Fruit fly (Drosophila melanogaster): Measurements from ENCODE around the gene ImpE2.

ImpE2 gene

dm6 chr3L:3515280-3516020 lies 3.0 kb upstream of the ImpE2 start, which contains the start of gene Eip63E (continued):
- TF ChIP-seq sd (tag; optimal IDR thresholded peaks at IDR 0.05) (no peak), gsb (GFP tag; IDR thresholded peaks at IDR 0.05) (no peak), CG3281 (GFP tag; optimal IDR thresholded peaks at IDR 0.05) (no peak), bigmax (GFP tag; optimal IDR thresholded peaks at IDR 0.05) (no peak), TFAM (GFP tag; optimal IDR thresholded peaks at IDR 0.05) (no peak), CG16813 (GFP tag; IDR thresholded peaks at IDR 0.05; ENCODE audit: partially characterized antibody) (0 out of 3 replicates have a peak, but pooled peaks have one; percentile 41), Bgb (GFP tag; IDR thresholded peaks at IDR 0.05; ENCODE audit: partially characterized antibody) (peak; percentile 49; the same call in 1 of the 2 replicates), ssp (GFP tag; IDR thresholded peaks at IDR 0.05) (no peak), Abd-B (GFP tag; optimal IDR thresholded peaks at IDR 0.05) (no peak), jing (GFP tag; optimal IDR thresholded peaks at IDR 0.05) (no peak), MTF-1 (GFP tag; optimal IDR thresholded peaks at IDR 0.05; ENCODE audit: borderline replicate concordance) (peak; percentile 10), wor (GFP tag; IDR thresholded peaks at IDR 0.05) (no peak), Scr (GFP tag; IDR thresholded peaks at IDR 0.05; ENCODE audit: partially characterized antibody) (peak; percentile 46; the same call in 1 of the 2 replicates), dan (GFP tag; IDR thresholded peaks at IDR 0.05) (no peak), CG4282 (GFP tag; optimal IDR thresholded peaks at IDR 0.05) (no peak), CG10274 (GFP tag; optimal IDR thresholded peaks at IDR 0.05) (no peak), CG12236 (GFP tag; optimal IDR thresholded peaks at IDR 0.05) (no peak), lbe (GFP tag; optimal IDR thresholded peaks at IDR 0.05) (no peak), HHEX (GFP tag; optimal IDR thresholded peaks at IDR 0.05) (no peak), phol (tag; optimal IDR thresholded peaks at IDR 0.05) (no peak), fd3F (GFP tag; optimal IDR thresholded peaks at IDR 0.05) (no peak), lab (GFP tag; optimal IDR thresholded peaks at IDR 0.05) (no peak), Oaz (GFP tag; IDR thresholded peaks at IDR 0.05) (no peak), CG17612 (GFP tag; IDR thresholded peaks at IDR 0.05) (no peak), en (GFP tag; optimal IDR thresholded peaks at IDR 0.05) (no peak), CG17186 (GFP tag; optimal IDR thresholded peaks at IDR 0.05) (peak; percentile 34), Max (GFP tag; optimal IDR thresholded peaks at IDR 0.05) (peak; percentile 2), Dbx (GFP tag; IDR thresholded peaks at IDR 0.05) (no peak; the same call in 2 of the 3 replicates), D19A (tag; optimal IDR thresholded peaks at IDR 0.05) (no peak), grn (GFP tag; optimal IDR thresholded peaks at IDR 0.05) (no peak), CG17361 (GFP tag; IDR thresholded peaks at IDR 0.05) (peak; percentile 50; the same call in 2 of the 3 replicates), Dek (tag; optimal IDR thresholded peaks at IDR 0.05) (no peak), CG14965 (GFP tag; optimal IDR thresholded peaks at IDR 0.05; ENCODE audit: borderline replicate concordance) (no peak), Poxn (GFP tag; IDR thresholded peaks at IDR 0.05) (no peak), CG7963 (GFP tag; IDR thresholded peaks at IDR 0.05; ENCODE audit: partially characterized antibody) (no peak), pita (GFP tag; optimal IDR thresholded peaks at IDR 0.05) (no peak), gsb-n (tag; optimal IDR thresholded peaks at IDR 0.05) (peak; percentile 6), Fer3 (tag; optimal IDR thresholded peaks at IDR 0.05) (no peak), ash1 (GFP tag; optimal IDR thresholded peaks at IDR 0.05) (no peak), CG11247 (GFP tag; IDR thresholded peaks at IDR 0.05) (no peak), oc (tag; optimal IDR thresholded peaks at IDR 0.05) (no peak), tio (GFP tag; optimal IDR thresholded peaks at IDR 0.05) (no peak), CG4820 (GFP tag; optimal IDR thresholded peaks at IDR 0.05) (no peak), fd96Cb (tag; optimal IDR thresholded peaks at IDR 0.05) (no peak), CG1792 (GFP tag; optimal IDR thresholded peaks at IDR 0.05) (no peak), zfh1 (GFP tag; IDR thresholded peaks at IDR 0.05) (no peak), pum (GFP tag; optimal IDR thresholded peaks at IDR 0.05) (no peak), onecut (GFP tag; IDR thresholded peaks at IDR 0.05) (no peak), dimm (GFP tag; IDR thresholded peaks at IDR 0.05) (no peak)

Data from whole organism, embryonic.